Worm (Caenorhabditis elegans) whole organism, young adult: ENCODE data around the gene R06F6.12.

Experiments
- F37B4.10 ChIP-seq: fragments of 200-800 bp; sonication (Bioruptor generic); IDR thresholded peaks from 2 replicates; pipeline ENCODE4 v1.3.6; 2022; ENCODE audit warnings: missing genetic modification characterization, missing compliant biosample characterization
- lin-26 ChIP-seq: fragments of 200-800 bp; sonication (Bioruptor generic); IDR thresholded peaks from 2 replicates; pipeline ENCODE4 v1.3.6; 2022; ENCODE audit warnings: missing genetic modification reagents, missing genetic modification characterization, missing compliant biosample characterization
- mes-4 ChIP-seq: sonication (generic microtip); optimal IDR thresholded peaks from 2 replicates; lab custom pipeline; 2016; ENCODE audit warnings: missing genotype, missing genetic modification characterization, missing compliant biosample characterization
- somi-1 ChIP-seq: fragments of 200-800 bp; sonication (Bioruptor generic); optimal IDR thresholded peaks from 2 replicates; lab custom pipeline; 2018; ENCODE audit warnings: mild to moderate bottlenecking, missing genetic modification characterization, missing compliant biosample characterization
- ztf-3 ChIP-seq: fragments of 200-800 bp; sonication (Bioruptor generic); optimal IDR thresholded peaks from 2 replicates; lab custom pipeline; 2018; ENCODE audit warnings: mild to moderate bottlenecking, missing genetic modification characterization, missing compliant biosample characterization

DNA sequence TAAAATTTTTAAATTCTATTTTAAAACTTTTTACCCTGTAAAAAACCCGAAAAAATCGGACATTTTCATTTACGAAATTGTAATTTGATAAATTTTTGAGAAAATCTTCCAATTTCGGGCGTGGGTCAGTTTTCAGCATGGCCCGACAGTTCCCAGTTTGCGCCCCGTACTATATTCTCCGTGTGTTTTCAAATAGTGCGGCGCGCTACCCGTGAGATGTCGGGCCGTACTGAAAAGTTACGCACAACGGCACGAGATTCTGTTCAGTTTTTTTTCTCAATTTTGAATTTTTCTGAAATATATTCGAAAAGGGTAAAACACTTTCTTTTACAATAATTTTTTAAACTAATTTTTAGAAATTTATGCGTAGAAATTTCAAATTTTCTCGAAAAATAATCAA lies 23.2 kb upstream of the R06F6.12 start:
- no peak for TF ChIP-seq somi-1 (GFP tag; lab: Kevin White, UChicago)
- no peak for TF ChIP-seq mes-4 (tag; lab: Kevin White, UChicago)
- TF ChIP-seq ztf-3 = no peak
- no peak for TF ChIP-seq F37B4.10 (GFP tag; lab: Robert Waterston, UW)
- no peak for TF ChIP-seq lin-26 (GFP tag; lab: Robert Waterston, UW)
